Worm (Caenorhabditis elegans): Measurements from ENCODE around the gene C50E3.15.

- TF ChIP-seq fkh-6 (tag; optimal IDR thresholded peaks at IDR 0.05), result no peak
- TF ChIP-seq ceh-9 (tag; optimal IDR thresholded peaks at IDR 0.05), result no peak
- no peak for TF ChIP-seq hlh-6 (tag; optimal IDR thresholded peaks at IDR 0.05)
- no peak for TF ChIP-seq ref-2 (tag; optimal IDR thresholded peaks at IDR 0.05)
- no peak for TF ChIP-seq fkh-10 (GFP tag; optimal IDR thresholded peaks at IDR 0.05)
- no peak for TF ChIP-seq syd-9 (tag; optimal IDR thresholded peaks at IDR 0.05)
- no peak for TF ChIP-seq pqm-1 (tag; optimal IDR thresholded peaks at IDR 0.05)
- TF ChIP-seq ama-1 (optimal IDR thresholded peaks at IDR 0.05), result no peak
- no peak for TF ChIP-seq unc-86 (tag; optimal IDR thresholded peaks at IDR 0.05)
- TF ChIP-seq unc-3 (GFP tag; conservative IDR thresholded peaks at IDR 0.05), result no peak
- TF ChIP-seq unc-3 (tag; optimal IDR thresholded peaks at IDR 0.05), result no peak
- TF ChIP-seq sox-4 (tag; optimal IDR thresholded peaks at IDR 0.05), result no peak
- no peak for TF ChIP-seq hlh-13 (GFP tag; optimal IDR thresholded peaks at IDR 0.05)
- TF ChIP-seq nhr-11 (tag; optimal IDR thresholded peaks at IDR 0.05), result no peak
Observed at ce11 chrV:7590454-7590853, 27.8 kb upstream of the C50E3.15 start, which contains the start of gene C50E3.6.
